Fruit fly (Drosophila melanogaster) whole organism, embryonic: ENCODE data around the gene Nckx30C.

Experiments
- CG10274 ChIP-seq: fragments of 200-800 bp; sonication (Bioruptor generic); optimal IDR thresholded peaks from 3 replicates; lab custom pipeline; 2017; ENCODE audit warnings: missing biosample characterization, mild to moderate bottlenecking, missing genetic modification characterization
- CG11504 ChIP-seq: fragments of 200-800 bp; sonication (Bioruptor generic); optimal IDR thresholded peaks from 3 replicates; lab custom pipeline; 2019; ENCODE audit warnings: missing biosample characterization, mild to moderate bottlenecking, missing genetic modification characterization, moderate library complexity
- CG11560 ChIP-seq: fragments of 200-800 bp; sonication (Bioruptor generic); IDR thresholded peaks from 3 replicates; pipeline ENCODE4 v1.3.6; 2022; ENCODE audit warnings: missing biosample characterization, missing genetic modification characterization
- CG11723 ChIP-seq: fragments of 200-800 bp; sonication (Bioruptor generic); optimal IDR thresholded peaks from 2 replicates; lab custom pipeline; 2017; ENCODE audit warnings: missing biosample characterization, mild to moderate bottlenecking, missing genetic modification characterization
- CG12659 ChIP-seq: fragments of 200-800 bp; sonication (Bioruptor generic); optimal IDR thresholded peaks from 3 replicates; lab custom pipeline; 2017; ENCODE audit warnings: mild to moderate bottlenecking, missing biosample characterization, missing genetic modification reagents, missing genetic modification characterization
- CG13287 ChIP-seq: fragments of 200-800 bp; sonication (Bioruptor generic); IDR thresholded peaks from 2 replicates; pipeline ENCODE4 v1.3.6; 2022; ENCODE audit warnings: missing biosample characterization, missing genetic modification characterization; ENCODE audit not compliant: partially characterized antibody
- CG16779 ChIP-seq: fragments of 200-800 bp; sonication (Bioruptor generic); IDR thresholded peaks from 2 replicates; pipeline ENCODE4 v1.3.6; 2022; ENCODE audit warnings: missing biosample characterization, missing genetic modification characterization
- CG17328 ChIP-seq: fragments of 200-800 bp; sonication (Bioruptor generic); IDR thresholded peaks from 2 replicates; pipeline ENCODE4 v1.3.6; 2022; ENCODE audit warnings: missing biosample characterization, missing genetic modification characterization
- CG17361 ChIP-seq: fragments of 200-800 bp; sonication (Bioruptor generic); IDR thresholded peaks from 3 replicates; pipeline ENCODE4 v1.3.6; 2022; ENCODE audit warnings: missing biosample characterization, missing genetic modification characterization
- CG17612 ChIP-seq: fragments of 200-800 bp; sonication (Bioruptor generic); IDR thresholded peaks from 2 replicates; pipeline ENCODE4 v1.3.6; 2022; ENCODE audit warnings: missing biosample characterization, missing genetic modification characterization
- CG17802 ChIP-seq: fragments of 200-800 bp; sonication (Bioruptor generic); optimal IDR thresholded peaks from 2 replicates; lab custom pipeline; 2018; ENCODE audit warnings: missing biosample characterization, mild to moderate bottlenecking, missing genetic modification characterization, moderate library complexity
- CG18764 ChIP-seq: fragments of 200-800 bp; sonication (Bioruptor generic); optimal IDR thresholded peaks from 3 replicates; lab custom pipeline; 2016; ENCODE audit warnings: missing biosample characterization, missing genetic modification characterization
- CG2199 ChIP-seq: fragments of 200-800 bp; sonication (Bioruptor generic); IDR thresholded peaks from 3 replicates; pipeline ENCODE4 v1.3.6; 2022; ENCODE audit warnings: missing biosample characterization, missing genetic modification characterization
- CG34224 ChIP-seq: fragments of 200-800 bp; sonication (Bioruptor generic); IDR thresholded peaks from 3 replicates; pipeline ENCODE4 v1.3.6; 2022; ENCODE audit warnings: missing biosample characterization, missing genetic modification characterization; ENCODE audit not compliant: partially characterized antibody
- CG6854 ChIP-seq: fragments of 200-800 bp; sonication (Bioruptor generic); optimal IDR thresholded peaks from 3 replicates; lab custom pipeline; 2017; ENCODE audit warnings: missing biosample characterization, mild to moderate bottlenecking, missing genetic modification characterization
- CG7786 ChIP-seq: fragments of 200-800 bp; sonication (Bioruptor generic); optimal IDR thresholded peaks from 2 replicates; lab custom pipeline; 2016; ENCODE audit warnings: missing biosample characterization, missing genetic modification characterization
- CG8089 ChIP-seq: fragments of 200-800 bp; sonication (Bioruptor generic); optimal IDR thresholded peaks from 3 replicates; lab custom pipeline; 2016; ENCODE audit warnings: missing biosample characterization, missing genetic modification characterization
- CG8478 ChIP-seq: fragments of >200 bp; optimal IDR thresholded peaks from 2 replicates; lab custom pipeline; 2018
- Camta ChIP-seq: fragments of 200-800 bp; sonication (Bioruptor generic); optimal IDR thresholded peaks from 2 replicates; lab custom pipeline; 2016; ENCODE audit warnings: missing biosample characterization, missing genetic modification characterization
- CrebB ChIP-seq: fragments of 200-800 bp; sonication (Bioruptor generic); optimal IDR thresholded peaks from 3 replicates; lab custom pipeline; 2018; ENCODE audit warnings: missing biosample characterization, mild to moderate bottlenecking, missing genetic modification characterization
- Doc2 ChIP-seq: fragments of 200-800 bp; sonication (Bioruptor generic); IDR thresholded peaks from 2 replicates; pipeline ENCODE4 v1.3.6; 2022; ENCODE audit warnings: missing biosample characterization, missing genetic modification characterization
- Doc3 ChIP-seq: fragments of 200-800 bp; sonication (Bioruptor generic); IDR thresholded peaks from 3 replicates; pipeline ENCODE4 v1.3.6; 2022; ENCODE audit warnings: missing biosample characterization, missing genetic modification characterization; ENCODE audit not compliant: partially characterized antibody
- Dp ChIP-seq: fragments of 200-800 bp; sonication (Bioruptor generic); optimal IDR thresholded peaks from 2 replicates; lab custom pipeline; 2018; ENCODE audit warnings: missing biosample characterization, mild to moderate bottlenecking, missing genetic modification characterization, moderate library complexity
- HmgD ChIP-seq: fragments of 200-800 bp; sonication (Bioruptor generic); optimal IDR thresholded peaks from 3 replicates; lab custom pipeline; 2016; ENCODE audit warnings: missing biosample characterization, missing genetic modification characterization
- Lhr ChIP-seq: fragments of 200-800 bp; sonication (Bioruptor generic); optimal IDR thresholded peaks from 3 replicates; lab custom pipeline; 2017; ENCODE audit warnings: mild to moderate bottlenecking, missing biosample characterization, missing genetic modification reagents, missing genetic modification characterization
- Lpt ChIP-seq: fragments of >200 bp; optimal IDR thresholded peaks from 2 replicates; lab custom pipeline; 2018; ENCODE audit warnings: missing biosample characterization, missing genetic modification characterization
- MTF-1 ChIP-seq: fragments of 200-800 bp; sonication (Bioruptor generic); optimal IDR thresholded peaks from 2 replicates; lab custom pipeline; 2018; ENCODE audit warnings: missing biosample characterization, mild to moderate bottlenecking, missing genetic modification characterization, borderline replicate concordance
- Myb ChIP-seq: fragments of 200-800 bp; sonication (Bioruptor generic); optimal IDR thresholded peaks from 2 replicates; lab custom pipeline; 2016; ENCODE audit warnings: missing biosample characterization, missing genetic modification characterization
- Optix ChIP-seq: fragments of 200-800 bp; sonication (Bioruptor generic); IDR thresholded peaks from 3 replicates; pipeline ENCODE4 v1.3.6; 2022; ENCODE audit warnings: missing biosample characterization, missing genetic modification characterization
- Poxn ChIP-seq: fragments of 200-800 bp; sonication (Bioruptor generic); IDR thresholded peaks from 2 replicates; pipeline ENCODE4 v1.3.6; 2022; ENCODE audit warnings: missing biosample characterization, missing genetic modification characterization
- Rfx ChIP-seq: fragments of 200-800 bp; sonication (Bioruptor generic); IDR thresholded peaks from 2 replicates; pipeline ENCODE4 v1.3.6; 2022; ENCODE audit warnings: missing biosample characterization, missing genetic modification characterization
- Sox102F ChIP-seq: fragments of 200-800 bp; sonication (Bioruptor generic); optimal IDR thresholded peaks from 2 replicates; lab custom pipeline; 2018; ENCODE audit warnings: missing biosample characterization, mild to moderate bottlenecking, missing genetic modification characterization, moderate library complexity
- Sry-δ ChIP-seq: fragments of 200-800 bp; sonication (Bioruptor generic); optimal IDR thresholded peaks from 2 replicates; lab custom pipeline; 2016; ENCODE audit warnings: missing biosample characterization, missing genetic modification characterization
- Vsx1 ChIP-seq: fragments of 200-800 bp; sonication (Bioruptor generic); optimal IDR thresholded peaks from 2 replicates; lab custom pipeline; 2017; ENCODE audit warnings: missing biosample characterization, mild to moderate bottlenecking, missing genetic modification characterization, missing genetic modification reagents
- Xbp1 ChIP-seq: fragments of 200-800 bp; sonication (Bioruptor generic); optimal IDR thresholded peaks from 3 replicates; lab custom pipeline; 2016; ENCODE audit warnings: missing biosample characterization, mild to moderate bottlenecking, missing genetic modification characterization
- YL-1 ChIP-seq: fragments of 200-800 bp; sonication (Bioruptor generic); optimal IDR thresholded peaks from 3 replicates; lab custom pipeline; 2017; ENCODE audit warnings: missing biosample characterization, mild to moderate bottlenecking, missing genetic modification characterization
- al ChIP-seq: fragments of 200-800 bp; sonication (Bioruptor generic); IDR thresholded peaks from 2 replicates; pipeline ENCODE4 v1.3.6; 2022; ENCODE audit warnings: missing biosample characterization, missing genetic modification characterization
- ato ChIP-seq: fragments of 200-800 bp; sonication (Bioruptor generic); IDR thresholded peaks from 2 replicates; pipeline ENCODE4 v1.3.6; 2022; ENCODE audit warnings: missing biosample characterization, missing genetic modification characterization; ENCODE audit not compliant: partially characterized antibody
- az2 ChIP-seq: fragments of 200-800 bp; sonication (Bioruptor generic); optimal IDR thresholded peaks from 3 replicates; lab custom pipeline; 2016; ENCODE audit warnings: missing biosample characterization, missing genetic modification characterization
- disco-r ChIP-seq: fragments of 200-800 bp; sonication (Bioruptor generic); optimal IDR thresholded peaks from 2 replicates; lab custom pipeline; 2016; ENCODE audit warnings: missing biosample characterization, missing genetic modification characterization
- ham ChIP-seq: fragments of 200-800 bp; sonication (Bioruptor generic); IDR thresholded peaks from 2 replicates; pipeline ENCODE4 v1.3.6; 2022; ENCODE audit warnings: missing biosample characterization, missing genetic modification characterization
- her ChIP-seq: fragments of 200-800 bp; sonication (Bioruptor generic); optimal IDR thresholded peaks from 2 replicates; lab custom pipeline; 2016; ENCODE audit warnings: missing biosample characterization, missing genetic modification characterization
- hth ChIP-seq: fragments of >200 bp; optimal IDR thresholded peaks from 2 replicates; lab custom pipeline; 2017; ENCODE audit warnings: inconsistent platforms
- lab ChIP-seq: fragments of 200-800 bp; sonication (Bioruptor generic); optimal IDR thresholded peaks from 3 replicates; lab custom pipeline; 2017; ENCODE audit warnings: missing biosample characterization, missing genetic modification characterization, mild to moderate bottlenecking, moderate library complexity, missing genetic modification reagents
- mld ChIP-seq: fragments of 200-800 bp; sonication (Bioruptor generic); IDR thresholded peaks from 3 replicates; pipeline ENCODE4 v1.3.6; 2022; ENCODE audit warnings: missing biosample characterization, missing genetic modification characterization; ENCODE audit not compliant: partially characterized antibody
- nerfin-2 ChIP-seq: fragments of 200-800 bp; sonication (Bioruptor generic); IDR thresholded peaks from 2 replicates; pipeline ENCODE4 v1.3.6; 2022; ENCODE audit warnings: missing biosample characterization, missing genetic modification characterization; ENCODE audit not compliant: partially characterized antibody
- peb ChIP-seq: fragments of 200-800 bp; sonication (Bioruptor generic); IDR thresholded peaks from 2 replicates; pipeline ENCODE4 v1.3.6; 2022; ENCODE audit warnings: missing biosample characterization, missing genetic modification characterization
- row ChIP-seq: fragments of 200-800 bp; sonication (Bioruptor generic); IDR thresholded peaks from 3 replicates; pipeline ENCODE4 v1.3.6; 2022; ENCODE audit warnings: missing biosample characterization, missing genetic modification characterization
- sob ChIP-seq: fragments of 200-800 bp; sonication (Bioruptor generic); IDR thresholded peaks from 2 replicates; pipeline ENCODE4 v1.3.6; 2022; ENCODE audit warnings: missing biosample characterization, missing genetic modification characterization
- sqz ChIP-seq: fragments of 200-800 bp; sonication (Bioruptor generic); optimal IDR thresholded peaks from 3 replicates; lab custom pipeline; 2018; ENCODE audit warnings: missing biosample characterization, mild to moderate bottlenecking, missing genetic modification characterization
- tin ChIP-seq: fragments of 200-800 bp; sonication (Bioruptor generic); optimal IDR thresholded peaks from 3 replicates; lab custom pipeline; 2016; ENCODE audit warnings: missing biosample characterization, missing genetic modification characterization
- zfh1 ChIP-seq: fragments of 200-800 bp; sonication (Bioruptor generic); IDR thresholded peaks from 3 replicates; pipeline ENCODE4 v1.3.6; 2022; ENCODE audit warnings: missing biosample characterization, missing genetic modification characterization

Gene Nckx30C

DNA sequence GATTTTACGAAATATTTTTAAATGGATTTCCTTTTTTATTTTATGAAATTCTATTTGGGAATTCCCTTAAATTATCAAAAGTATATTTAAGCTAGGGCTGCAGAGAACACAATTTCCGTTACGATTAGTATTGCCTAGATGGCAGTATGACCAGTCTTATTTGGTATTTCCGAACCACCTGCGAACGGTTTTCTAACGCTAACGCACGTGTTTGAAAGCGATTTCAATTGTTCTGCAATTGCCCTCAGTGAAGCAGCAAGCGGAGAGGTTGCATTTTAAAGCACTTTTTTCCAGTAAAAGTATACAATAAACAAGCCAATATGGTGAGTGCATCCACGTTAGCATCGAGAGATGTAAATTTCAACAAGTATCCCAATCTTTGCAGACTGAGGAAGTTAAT lies 46.7 kb downstream of the Nckx30C start, which contains the start of gene hoip (continued):
- TF ChIP-seq sqz: no peak
- TF ChIP-seq CG8089 (GFP tag; lab: Kevin White, UChicago): no peak
- TF ChIP-seq CG8478: no peak
- no peak for TF ChIP-seq CG10274 (GFP tag; lab: Kevin White, UChicago)
- no peak for TF ChIP-seq CG17612 (GFP tag; lab: Robert Waterston, UW)
- TF ChIP-seq zfh1: no peak
- TF ChIP-seq Rfx (GFP tag; lab: Robert Waterston, UW): peak; percentile 24; the same call in 1 of the 2 replicates
- TF ChIP-seq tin (GFP tag; lab: Kevin White, UChicago): no peak
- no peak for TF ChIP-seq hth
- no peak for TF ChIP-seq CG16779 (GFP tag; lab: Robert Waterston, UW)
- TF ChIP-seq CG2199: 0 out of 3 replicates have a peak, but pooled peaks have one; percentile 33
- peak; percentile 93 for TF ChIP-seq Myb (GFP tag; lab: Kevin White, UChicago)
- no peak for TF ChIP-seq az2 (GFP tag; lab: Kevin White, UChicago)
- no peak for TF ChIP-seq MTF-1 (GFP tag; lab: Kevin White, UChicago)
- TF ChIP-seq disco-r (GFP tag; lab: Kevin White, UChicago): no peak
- no peak for TF ChIP-seq CG17802 (tag; lab: Kevin White, UChicago)
- TF ChIP-seq Camta (GFP tag; lab: Kevin White, UChicago): no peak
- peak; percentile 31 for TF ChIP-seq Lhr (GFP tag; lab: Kevin White, UChicago)
- TF ChIP-seq row: no peak; the same call in 2 of the 3 replicates
- TF ChIP-seq her (GFP tag; lab: Kevin White, UChicago): no peak
- no peak for TF ChIP-seq HmgD (GFP tag; lab: Kevin White, UChicago)
- TF ChIP-seq CG13287 (GFP tag; lab: Robert Waterston, UW): peak; percentile 53
- TF ChIP-seq CG6854 (GFP tag; lab: Kevin White, UChicago): no peak
- TF ChIP-seq lab (GFP tag; lab: Kevin White, UChicago): no peak
- no peak for TF ChIP-seq peb (GFP tag; lab: Robert Waterston, UW)
- TF ChIP-seq nerfin-2 (GFP tag; lab: Robert Waterston, UW): no peak
- no peak for TF ChIP-seq Vsx1
- TF ChIP-seq ham (GFP tag; lab: Robert Waterston, UW): no peak
- no peak for TF ChIP-seq CG12659 (GFP tag; lab: Kevin White, UChicago)
- TF ChIP-seq CG11560: no peak
- 0 out of 2 replicates have a peak, but pooled peaks have one; percentile 32 for TF ChIP-seq ato (GFP tag; lab: Robert Waterston, UW)
- no peak for TF ChIP-seq Optix (GFP tag; lab: Robert Waterston, UW)
- TF ChIP-seq Lpt (GFP tag; lab: Kevin White, UChicago): no peak
- no peak for TF ChIP-seq CG34224 (GFP tag; lab: Robert Waterston, UW)
- no peak for TF ChIP-seq CG11723 (GFP tag; lab: Kevin White, UChicago)
- no peak for TF ChIP-seq CG11504 (tag; lab: Kevin White, UChicago)
- TF ChIP-seq CG18764: no peak
- TF ChIP-seq sob (GFP tag; lab: Robert Waterston, UW): no peak
- no peak for TF ChIP-seq YL-1 (GFP tag; lab: Kevin White, UChicago)
- peak; percentile 52 for TF ChIP-seq Dp (GFP tag; lab: Kevin White, UChicago)
- no peak for TF ChIP-seq al (GFP tag; lab: Robert Waterston, UW)
- no peak for TF ChIP-seq CG17328 (GFP tag; lab: Robert Waterston, UW)
- TF ChIP-seq Sox102F (GFP tag; lab: Kevin White, UChicago): no peak
- no peak for TF ChIP-seq CG7786 (GFP tag; lab: Kevin White, UChicago)
- no peak for TF ChIP-seq Doc2 (GFP tag; lab: Robert Waterston, UW)
- TF ChIP-seq Sry-δ (GFP tag; lab: Kevin White, UChicago): no peak
- no peak for TF ChIP-seq Doc3
- TF ChIP-seq CrebB (tag; lab: Kevin White, UChicago): no peak
- TF ChIP-seq CG17361: no peak
- no peak for TF ChIP-seq mld (GFP tag; lab: Robert Waterston, UW)
- TF ChIP-seq Xbp1 (GFP tag; lab: Kevin White, UChicago): no peak
- TF ChIP-seq Poxn (GFP tag; lab: Robert Waterston, UW): no peak
